Worm (Caenorhabditis elegans) whole organism, L3 larva: ENCODE measurements around the gene C14F11.7.
A peak's percentile ranks its signal among the peaks of the same experiment; 100 is the strongest.

Experiments used
- R02D3.7 ChIP-seq: fragments of 150-350 bp; optimal IDR thresholded peaks from 2 replicates; lab custom pipeline; 2014; ENCODE audit warnings: missing biosample characterization, missing genetic modification characterization
- ZK546.5 ChIP-seq: sonication (generic microtip); optimal IDR thresholded peaks from 2 replicates; lab custom pipeline; 2017; ENCODE audit warnings: missing biosample characterization, missing genetic modification characterization
- aly-2 ChIP-seq: fragments of 150-350 bp; optimal IDR thresholded peaks from 2 replicates; lab custom pipeline; 2014; ENCODE audit warnings: missing biosample characterization, missing genetic modification characterization
- ceh-16 ChIP-seq: sonication (generic microtip); optimal IDR thresholded peaks from 2 replicates; lab custom pipeline; 2017; ENCODE audit warnings: missing biosample characterization, missing genetic modification characterization
- ceh-82 ChIP-seq: fragments of 150-350 bp; optimal IDR thresholded peaks from 2 replicates; lab custom pipeline; 2014; ENCODE audit warnings: missing biosample characterization, missing genetic modification characterization
- ceh-9 ChIP-seq: sonication (generic microtip); optimal IDR thresholded peaks from 2 replicates; lab custom pipeline; 2018; ENCODE audit warnings: missing biosample characterization, missing genetic modification characterization
- daf-12 ChIP-seq: fragments of 150-350 bp; optimal IDR thresholded peaks from 2 replicates; lab custom pipeline; 2014; ENCODE audit warnings: missing biosample characterization, missing genetic modification reagents, missing genetic modification characterization
- egl-5 ChIP-seq: fragments of 150-350 bp; optimal IDR thresholded peaks from 2 replicates; lab custom pipeline; 2017; ENCODE audit warnings: missing biosample characterization, missing genetic modification reagents, missing genetic modification characterization, inconsistent platforms
- elt-1 ChIP-seq: fragments of 150-350 bp; optimal IDR thresholded peaks from 2 replicates; lab custom pipeline; 2014; ENCODE audit warnings: missing biosample characterization, missing genetic modification characterization
- elt-3 ChIP-seq, 3 experiments: fragments of 150-350 bp in 1 of 3; sonication (generic microtip) in 2 of 3; optimal IDR thresholded peaks; 2 replicates in 2 of 3; 4 replicates in 1 of 3; lab custom pipeline; 2014 to 2017; ENCODE audit warnings: missing biosample characterization in 3 of 3, missing genetic modification characterization in 3 of 3
- eor-1 ChIP-seq, 2 experiments: fragments of 150-350 bp; optimal IDR thresholded peaks; 2 replicates each; lab custom pipeline; 2014 to 2018; ENCODE audit warnings: missing biosample characterization in 2 of 2, missing genetic modification characterization in 2 of 2
- fkh-10 ChIP-seq: sonication (generic microtip); optimal IDR thresholded peaks from 2 replicates; lab custom pipeline; 2017; ENCODE audit warnings: missing biosample characterization, missing genetic modification reagents, missing genetic modification characterization
- fkh-2 ChIP-seq: fragments of 150-350 bp; optimal IDR thresholded peaks from 2 replicates; lab custom pipeline; 2014; ENCODE audit warnings: missing biosample characterization, missing genetic modification reagents, missing genetic modification characterization
- fos-1 ChIP-seq: fragments of 150-350 bp; optimal IDR thresholded peaks from 2 replicates; lab custom pipeline; 2014; ENCODE audit warnings: missing biosample characterization, missing genetic modification characterization
- hmg-11 ChIP-seq: sonication (generic microtip); optimal IDR thresholded peaks from 2 replicates; lab custom pipeline; 2016; ENCODE audit warnings: missing genetic modification characterization, missing compliant biosample characterization
- jun-1 ChIP-seq: fragments of 150-350 bp; optimal IDR thresholded peaks from 2 replicates; lab custom pipeline; 2014; ENCODE audit warnings: missing biosample characterization, missing genetic modification reagents, missing genetic modification characterization
- lin-39 ChIP-seq: fragments of 150-350 bp; optimal IDR thresholded peaks from 2 replicates; lab custom pipeline; 2018; ENCODE audit warnings: missing biosample characterization, missing genetic modification reagents, missing genetic modification characterization
- lsy-12 ChIP-seq: sonication (generic microtip); optimal IDR thresholded peaks from 2 replicates; lab custom pipeline; 2016; ENCODE audit warnings: mild to moderate bottlenecking, missing genetic modification characterization, missing compliant biosample characterization
- mdl-1 ChIP-seq: fragments of 150-350 bp; optimal IDR thresholded peaks from 2 replicates; lab custom pipeline; 2014; ENCODE audit warnings: missing biosample characterization, missing genetic modification characterization
- mml-1 ChIP-seq: fragments of 150-350 bp; sonication (generic microtip); optimal IDR thresholded peaks from 3 replicates; lab custom pipeline; 2014; ENCODE audit warnings: missing biosample characterization, missing genetic modification characterization
- nfya-1 ChIP-seq: sonication (generic microtip); optimal IDR thresholded peaks from 2 replicates; lab custom pipeline; 2017; ENCODE audit warnings: missing genetic modification characterization, mild to moderate bottlenecking, missing compliant biosample characterization, antibody characterized with exemption, moderate library complexity; ENCODE audit not compliant: insufficient read depth
- nhr-11 ChIP-seq: fragments of 150-350 bp; optimal IDR thresholded peaks from 2 replicates; lab custom pipeline; 2014; ENCODE audit warnings: missing biosample characterization, missing genetic modification characterization
- nhr-12 ChIP-seq: fragments of 150-350 bp; optimal IDR thresholded peaks from 2 replicates; lab custom pipeline; 2014; ENCODE audit warnings: missing biosample characterization, missing genetic modification characterization
- nhr-23 ChIP-seq: fragments of 150-350 bp; optimal IDR thresholded peaks from 2 replicates; lab custom pipeline; 2014; ENCODE audit warnings: missing biosample characterization, missing genetic modification reagents, missing genetic modification characterization
- nhr-25 ChIP-seq: sonication (generic microtip); optimal IDR thresholded peaks from 2 replicates; lab custom pipeline; 2017; ENCODE audit warnings: missing biosample characterization, missing genetic modification characterization
- nhr-43 ChIP-seq: sonication (generic microtip); optimal IDR thresholded peaks from 2 replicates; lab custom pipeline; 2016; ENCODE audit warnings: mild to moderate bottlenecking, missing genetic modification characterization, missing compliant biosample characterization; ENCODE audit not compliant: poor library complexity, severe bottlenecking
- nhr-67 ChIP-seq: fragments of 150-350 bp; optimal IDR thresholded peaks from 2 replicates; lab custom pipeline; 2014; ENCODE audit warnings: missing biosample characterization, missing genetic modification characterization
- nhr-77 ChIP-seq: fragments of 150-350 bp; optimal IDR thresholded peaks from 2 replicates; lab custom pipeline; 2014; ENCODE audit warnings: missing biosample characterization, missing genetic modification characterization
- pha-4 ChIP-seq: fragments of 150-350 bp; optimal IDR thresholded peaks from 2 replicates; lab custom pipeline; 2014; ENCODE audit warnings: missing biosample characterization, missing genetic modification reagents, missing genetic modification characterization
- snpc-4 ChIP-seq: fragments of 150-350 bp; optimal IDR thresholded peaks from 2 replicates; lab custom pipeline; 2014; ENCODE audit warnings: missing biosample characterization, missing genetic modification characterization
- tbx-2 ChIP-seq: sonication (generic microtip); optimal IDR thresholded peaks from 2 replicates; lab custom pipeline; 2016; ENCODE audit warnings: mild to moderate bottlenecking, missing genetic modification characterization, missing compliant biosample characterization
- unc-62 ChIP-seq: fragments of 150-350 bp; sonication (generic microtip); optimal IDR thresholded peaks from 4 replicates; lab custom pipeline; 2014; ENCODE audit warnings: missing biosample characterization, missing genetic modification reagents, missing genetic modification characterization
- zag-1 ChIP-seq: fragments of 150-350 bp; optimal IDR thresholded peaks from 2 replicates; lab custom pipeline; 2014; ENCODE audit warnings: missing biosample characterization, missing genetic modification characterization
- ztf-11 ChIP-seq: fragments of 150-350 bp; optimal IDR thresholded peaks from 2 replicates; lab custom pipeline; 2014; ENCODE audit warnings: missing biosample characterization, missing genetic modification characterization

Gene C14F11.7

ce11 chrX:6189955-6190354 lies 18.4 kb downstream of the C14F11.7 start, which contains the start of gene T13C5.9:
Gene T13C5.9 (plus strand): TSS chrX:6190255.
- no peak for TF ChIP-seq zag-1 (tag; lab: Kevin White, UChicago)
- TF ChIP-seq egl-5, result no peak
- TF ChIP-seq fos-1 (tag; lab: Kevin White, UChicago), result no peak
- TF ChIP-seq daf-12 (tag; lab: Kevin White, UChicago), result no peak
- TF ChIP-seq ZK546.5, result no peak
- TF ChIP-seq nhr-12 (tag; lab: Kevin White, UChicago), result no peak
- no peak for TF ChIP-seq elt-1 (tag; lab: Kevin White, UChicago)
- TF ChIP-seq nfya-1 (tag; lab: Kevin White, UChicago), result no peak
- no peak for TF ChIP-seq nhr-25 (tag; lab: Kevin White, UChicago)
- TF ChIP-seq nhr-67 (tag; lab: Kevin White, UChicago), result no peak
- no peak for TF ChIP-seq ceh-9 (tag; lab: Kevin White, UChicago)
- TF ChIP-seq nhr-23 (tag; lab: Kevin White, UChicago), result no peak
- no peak for TF ChIP-seq fkh-2 (tag; lab: Kevin White, UChicago)
- TF ChIP-seq aly-2, result no peak
- no peak for TF ChIP-seq lsy-12
- TF ChIP-seq mdl-1 (tag; lab: Kevin White, UChicago), result no peak

ce11 chrX:6187848-6188247 lies 20.5 kb downstream of the C14F11.7 start, which contains the start of gene T13C5.10:
Gene T13C5.10 (plus strand): TSS chrX:6188148.
- TF ChIP-seq nhr-43 (tag; lab: Kevin White, UChicago), result no peak
- no peak for TF ChIP-seq R02D3.7 (tag; lab: Kevin White, UChicago)
- TF ChIP-seq mml-1, result no peak

- TF ChIP-seq jun-1 (tag; lab: Kevin White, UChicago), result no peak
Observed at ce11 chrX:6184709-6185108, 23.7 kb downstream of the C14F11.7 start, which contains the start of gene T13C5.2. Gene T13C5.2 (plus strand): TSS chrX:6185009.

- TF ChIP-seq nhr-23 (tag; lab: Kevin White, UChicago) (peak; percentile 11), ceh-82 (no peak)
Observed at ce11 chrX:6180293-6180692, 28.1 kb downstream of the C14F11.7 start, which contains the start of gene T13C5.7. Gene T13C5.7 (plus strand): TSS chrX:6180593.

- TF ChIP-seq nhr-43 (tag; lab: Kevin White, UChicago), result peak; percentile 38
- TF ChIP-seq fkh-10, result no peak
- TF ChIP-seq nhr-23 (tag; lab: Kevin White, UChicago), result peak; percentile 80
Observed at ce11 chrX:6178989-6179388, 29.4 kb downstream of the C14F11.7 start.

ce11 chrX:6177944-6178566 lies 30.3 kb downstream of the C14F11.7 start, which contains the start of the genes T25B2.4 and T13C5.3:
Gene T25B2.4 (plus strand): TSS chrX:6178244.
Gene T13C5.3 (plus strand): TSS chrX:6178516.
- TF ChIP-seq hmg-11 (tag; lab: Kevin White, UChicago), result no peak
- TF ChIP-seq elt-3 (tag; optimal IDR thresholded peaks at IDR 0.05; lab: Kevin White, UChicago), result no peak
- no peak for TF ChIP-seq eor-1 (tag; optimal IDR thresholded peaks at IDR 0.05; lab: Kevin White, UChicago)

ce11 chrX:6175829-6176228 lies 32.5 kb downstream of the C14F11.7 start, which contains the start of gene T25B2.3:
Gene T25B2.3 (plus strand): TSS chrX:6176129.
- TF ChIP-seq nhr-25 (tag; lab: Kevin White, UChicago) (no peak), nhr-23 (tag; lab: Kevin White, UChicago) (no peak), nfya-1 (tag; lab: Kevin White, UChicago) (no peak), unc-62 (GFP tag; lab: Kevin White, UChicago) (no peak), ceh-82 (no peak), egl-5 (no peak)

DNA sequence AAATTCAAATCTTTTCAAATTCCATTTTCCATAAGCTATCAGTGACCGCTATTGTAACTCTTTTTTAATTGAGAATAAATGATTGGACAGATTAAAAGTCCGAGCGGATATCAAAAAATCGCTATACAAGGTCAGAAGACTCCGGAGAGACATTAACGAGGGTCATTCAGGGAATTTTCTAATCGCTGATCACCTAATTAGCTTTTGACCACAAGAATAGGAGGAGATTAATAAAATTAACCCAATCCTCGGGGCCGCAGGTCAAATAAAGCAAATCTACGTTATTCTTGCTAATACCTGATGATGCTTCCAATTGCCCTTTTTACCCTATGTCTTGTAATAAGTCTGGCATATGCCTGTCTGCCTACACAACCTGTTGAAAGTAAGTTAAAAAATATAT lies 34.7 kb downstream of the C14F11.7 start, which contains the start of gene T25B2.1:
Gene T25B2.1 (plus strand): TSS at position 301 of the 400 bp plus-strand sequence.
- TF ChIP-seq nhr-77 (tag; lab: Kevin White, UChicago) (no peak), zag-1 (tag; lab: Kevin White, UChicago) (no peak), aly-2 (no peak), unc-62 (GFP tag; lab: Kevin White, UChicago) (no peak), nhr-11 (tag; lab: Kevin White, UChicago) (no peak), ceh-16 (tag; lab: Kevin White, UChicago) (no peak), egl-5 (no peak), lsy-12 (no peak), nhr-43 (tag; lab: Kevin White, UChicago) (no peak), tbx-2 (no peak), pha-4 (tag; lab: Kevin White, UChicago) (no peak), nfya-1 (tag; lab: Kevin White, UChicago) (no peak), lin-39 (tag; lab: Kevin White, UChicago) (no peak), snpc-4 (tag; lab: Kevin White, UChicago) (no peak), ceh-9 (tag; lab: Kevin White, UChicago) (no peak), ztf-11 (tag; lab: Kevin White, UChicago) (no peak), fkh-2 (tag; lab: Kevin White, UChicago) (no peak), ZK546.5 (no peak), elt-1 (tag; lab: Kevin White, UChicago) (no peak)
